Fruit fly (Drosophila melanogaster) Kc167 (cell line): ENCODE measurements around the gene MESR6.

Experiments used
- Myc ChIP-seq: fragments of >200 bp; optimal IDR thresholded peaks from 2 replicates; lab custom pipeline; 2017; ENCODE audit warnings: missing external identifiers
- Sin3A ChIP-seq: fragments of >200 bp; optimal IDR thresholded peaks from 2 replicates; lab custom pipeline; 2018; ENCODE audit warnings: missing external identifiers
- h ChIP-seq: fragments of >200 bp; optimal IDR thresholded peaks from 3 replicates; lab custom pipeline; 2018; ENCODE audit warnings: missing external identifiers
- ttk ChIP-seq: sonication (Bioruptor generic); optimal IDR thresholded peaks from 2 replicates; lab custom pipeline; 2017; ENCODE audit warnings: missing external identifiers

dm6 chr3L:19053339-19053818, 39.1 kb upstream of the MESR6 start, which contains the start of gene CG43407:
- TF ChIP-seq Sin3A (lab: Kevin White, UChicago): no peak
- TF ChIP-seq Myc: no peak
- TF ChIP-seq h (lab: Kevin White, UChicago): no peak
- TF ChIP-seq ttk (lab: Kevin White, UChicago): no peak
